Worm (Caenorhabditis elegans): ENCODE data around the gene str-228.

- no peak for TF ChIP-seq tab-1 (GFP tag; IDR thresholded peaks at IDR 0.05)
- no peak for TF ChIP-seq ref-1 (GFP tag; conservative IDR thresholded peaks at IDR 0.05)
- TF ChIP-seq ztf-23 (GFP tag; IDR thresholded peaks at IDR 0.05), result no peak
- TF ChIP-seq T22C8.4 (GFP tag; IDR thresholded peaks at IDR 0.05), result no peak
- TF ChIP-seq ztf-29 (GFP tag; IDR thresholded peaks at IDR 0.05), result no peak
Observed at ce11 chrV:3502038-3502437, 7.9 kb upstream of the str-228 start, which contains the start of the genes C07G3.8 and C07G3.10.
